Worm (Caenorhabditis elegans) whole organism, L2 larva: ENCODE measurements around the gene ubxn-6.

Experiments
- C34F6.9 ChIP-seq: fragments of 150-350 bp; optimal IDR thresholded peaks from 2 replicates; lab custom pipeline; 2014; ENCODE audit warnings: missing biosample characterization, missing genetic modification characterization
- F13H6.1 ChIP-seq: sonication (generic microtip); optimal IDR thresholded peaks from 2 replicates; lab custom pipeline; 2016; ENCODE audit warnings: missing genetic modification characterization, missing compliant biosample characterization
- Y55F3AM.14 ChIP-seq: fragments of 200-800 bp; sonication (Bioruptor generic); optimal IDR thresholded peaks from 2 replicates; lab custom pipeline; 2018; ENCODE audit warnings: mild to moderate bottlenecking, missing genetic modification characterization, missing compliant biosample characterization
- ZK546.5 ChIP-seq: sonication (generic microtip); optimal IDR thresholded peaks from 2 replicates; lab custom pipeline; 2017; ENCODE audit warnings: missing biosample characterization, missing genetic modification characterization
- alr-1 ChIP-seq: fragments of 150-350 bp; optimal IDR thresholded peaks from 2 replicates; lab custom pipeline; 2014; ENCODE audit warnings: missing biosample characterization, missing genetic modification characterization
- aly-2 ChIP-seq: fragments of 150-350 bp; optimal IDR thresholded peaks from 2 replicates; lab custom pipeline; 2014; ENCODE audit warnings: missing biosample characterization, missing genetic modification characterization
- blmp-1 ChIP-seq: sonication (generic microtip); optimal IDR thresholded peaks from 2 replicates; lab custom pipeline; 2017; ENCODE audit warnings: missing genetic modification characterization, mild to moderate bottlenecking, missing compliant biosample characterization, antibody characterized with exemption, moderate library complexity; ENCODE audit not compliant: insufficient read depth
- ceh-16 ChIP-seq: fragments of 150-350 bp; optimal IDR thresholded peaks from 2 replicates; lab custom pipeline; 2014; ENCODE audit warnings: missing biosample characterization, missing genetic modification characterization
- ceh-82 ChIP-seq: fragments of 150-350 bp; optimal IDR thresholded peaks from 2 replicates; lab custom pipeline; 2014; ENCODE audit warnings: missing biosample characterization, missing genetic modification characterization
- crh-2 ChIP-seq: sonication (generic microtip); optimal IDR thresholded peaks from 2 replicates; lab custom pipeline; 2017; ENCODE audit warnings: missing biosample characterization, missing genetic modification characterization
- dmd-4 ChIP-seq: sonication (generic microtip); optimal IDR thresholded peaks from 2 replicates; lab custom pipeline; 2017; ENCODE audit warnings: missing biosample characterization, missing genetic modification characterization
- elt-1 ChIP-seq: fragments of 150-350 bp; optimal IDR thresholded peaks from 2 replicates; lab custom pipeline; 2014; ENCODE audit warnings: missing biosample characterization, missing genetic modification characterization
- elt-3 ChIP-seq: sonication (generic microtip); optimal IDR thresholded peaks from 2 replicates; lab custom pipeline; 2017; ENCODE audit warnings: missing biosample characterization, missing genetic modification characterization
- fos-1 ChIP-seq: fragments of 150-350 bp; optimal IDR thresholded peaks from 2 replicates; lab custom pipeline; 2014; ENCODE audit warnings: missing biosample characterization, missing genetic modification characterization
- gmeb-1 ChIP-seq: fragments of 150-350 bp; optimal IDR thresholded peaks from 2 replicates; lab custom pipeline; 2014; ENCODE audit warnings: missing biosample characterization, missing genetic modification characterization
- lin-11 ChIP-seq: fragments of 150-350 bp; sonication (generic microtip); optimal IDR thresholded peaks from 2 replicates; lab custom pipeline; 2014; ENCODE audit warnings: missing biosample characterization, missing genetic modification characterization, inconsistent platforms, mixed read lengths
- lin-13 ChIP-seq: fragments of 150-350 bp; optimal IDR thresholded peaks from 2 replicates; lab custom pipeline; 2014; ENCODE audit warnings: missing biosample characterization, missing genetic modification reagents, missing genetic modification characterization
- lin-39 ChIP-seq: fragments of 150-350 bp; optimal IDR thresholded peaks from 2 replicates; lab custom pipeline; 2014; ENCODE audit warnings: missing biosample characterization, missing genetic modification reagents, missing genetic modification characterization
- lsy-2 ChIP-seq, 2 experiments: fragments of 150-350 bp in 1 of 2; sonication (generic microtip) in 1 of 2; optimal IDR thresholded peaks; 2 replicates each; lab custom pipeline; 2014 to 2017; ENCODE audit warnings: missing biosample characterization in 2 of 2, missing genetic modification characterization in 2 of 2
- mab-5 ChIP-seq: fragments of 150-350 bp; optimal IDR thresholded peaks from 2 replicates; lab custom pipeline; 2014; ENCODE audit warnings: missing biosample characterization, missing genetic modification characterization
- nhr-11 ChIP-seq: fragments of 150-350 bp; optimal IDR thresholded peaks from 2 replicates; lab custom pipeline; 2014; ENCODE audit warnings: missing biosample characterization, missing genetic modification characterization
- nhr-12 ChIP-seq: fragments of 150-350 bp; optimal IDR thresholded peaks from 2 replicates; lab custom pipeline; 2014; ENCODE audit warnings: missing biosample characterization, missing genetic modification characterization
- nhr-129 ChIP-seq: fragments of 150-350 bp; optimal IDR thresholded peaks from 2 replicates; lab custom pipeline; 2014; ENCODE audit warnings: missing biosample characterization, missing genetic modification characterization
- nhr-21 ChIP-seq: fragments of 150-350 bp; optimal IDR thresholded peaks from 2 replicates; lab custom pipeline; 2014; ENCODE audit warnings: missing biosample characterization, missing genetic modification characterization
- nhr-23 ChIP-seq: fragments of 150-350 bp; optimal IDR thresholded peaks from 2 replicates; lab custom pipeline; 2014; ENCODE audit warnings: missing biosample characterization, missing genetic modification reagents, missing genetic modification characterization
- nhr-6 ChIP-seq: fragments of 150-350 bp; optimal IDR thresholded peaks from 2 replicates; lab custom pipeline; 2014; ENCODE audit warnings: missing biosample characterization, missing genetic modification characterization
- nhr-77 ChIP-seq: fragments of 150-350 bp; optimal IDR thresholded peaks from 2 replicates; lab custom pipeline; 2014; ENCODE audit warnings: missing biosample characterization, missing genetic modification characterization
- peb-1 ChIP-seq: fragments of 150-350 bp; optimal IDR thresholded peaks from 2 replicates; lab custom pipeline; 2014; ENCODE audit warnings: missing biosample characterization, missing genetic modification characterization
- sma-3 ChIP-seq: sonication (generic microtip); optimal IDR thresholded peaks from 2 replicates; lab custom pipeline; 2016; ENCODE audit warnings: missing genetic modification reagents, missing genetic modification characterization, missing compliant biosample characterization
- snpc-4 ChIP-seq: fragments of 150-350 bp; optimal IDR thresholded peaks from 2 replicates; lab custom pipeline; 2014; ENCODE audit warnings: missing biosample characterization, missing genetic modification characterization
- unc-55 ChIP-seq: fragments of 150-350 bp; sonication (generic microtip); optimal IDR thresholded peaks from 3 replicates; lab custom pipeline; 2014; ENCODE audit warnings: missing biosample characterization, missing genetic modification reagents, missing genetic modification characterization
- unc-62 ChIP-seq: fragments of 150-350 bp; optimal IDR thresholded peaks from 2 replicates; lab custom pipeline; 2014; ENCODE audit warnings: missing biosample characterization, missing genetic modification reagents, missing genetic modification characterization
- zag-1 ChIP-seq: fragments of 150-350 bp; optimal IDR thresholded peaks from 2 replicates; lab custom pipeline; 2014; ENCODE audit warnings: missing biosample characterization, missing genetic modification characterization
- ztf-1 ChIP-seq: fragments of 200-800 bp; sonication (Bioruptor generic); conservative IDR thresholded peaks from 2 replicates; pipeline ENCODE4 v1.3.6; 2022; ENCODE audit warnings: missing genetic modification characterization, missing compliant biosample characterization
- ztf-11 ChIP-seq: sonication (generic microtip); optimal IDR thresholded peaks from 2 replicates; lab custom pipeline; 2017; ENCODE audit warnings: missing biosample characterization, missing genetic modification characterization
- ztf-4 ChIP-seq: fragments of 150-350 bp; optimal IDR thresholded peaks from 2 replicates; lab custom pipeline; 2014; ENCODE audit warnings: missing biosample characterization, missing genetic modification characterization

Gene ubxn-6

DNA sequence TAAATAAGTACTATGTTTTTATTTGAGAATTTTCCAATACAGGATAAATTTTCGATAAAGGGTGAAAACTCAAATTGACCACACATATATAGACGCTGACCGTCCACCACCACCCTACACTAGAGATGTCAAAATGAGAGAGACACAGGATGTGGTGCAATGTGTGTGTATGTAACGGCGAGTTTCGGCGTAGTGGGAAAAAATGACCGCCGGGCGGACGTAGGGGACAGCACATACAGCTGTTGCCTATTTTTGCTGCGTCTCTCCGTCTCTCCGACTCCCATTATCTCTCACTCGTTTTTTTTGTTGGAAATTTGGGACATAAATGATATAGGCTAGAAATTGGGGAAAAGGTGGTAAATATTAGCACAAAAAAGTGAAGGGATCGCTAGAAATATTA is 28.2 kb downstream of the ubxn-6 start:
- TF ChIP-seq nhr-6, result no peak
- TF ChIP-seq nhr-11 (tag; lab: Kevin White, UChicago), result no peak
- no peak for TF ChIP-seq mab-5 (tag; lab: Kevin White, UChicago)
- no peak for TF ChIP-seq nhr-23 (tag; lab: Kevin White, UChicago)
- TF ChIP-seq zag-1 (tag; lab: Kevin White, UChicago), result no peak
- TF ChIP-seq ztf-1 (GFP tag; lab: Robert Waterston, UW), result no peak
- no peak for TF ChIP-seq dmd-4 (tag; lab: Kevin White, UChicago)
- TF ChIP-seq sma-3, result no peak
- no peak for TF ChIP-seq crh-2 (tag; lab: Kevin White, UChicago)
- TF ChIP-seq nhr-129 (tag; lab: Kevin White, UChicago), result peak; percentile 7
- TF ChIP-seq snpc-4, result no peak
- TF ChIP-seq unc-55, result peak; percentile 1
- no peak for TF ChIP-seq lsy-2 (tag; optimal IDR thresholded peaks at IDR 0.05; lab: Kevin White, UChicago)
- TF ChIP-seq unc-62 (GFP tag; lab: Kevin White, UChicago), result no peak
- TF ChIP-seq lin-13 (GFP tag; lab: Kevin White, UChicago), result no peak
- TF ChIP-seq F13H6.1 (tag; lab: Kevin White, UChicago), result peak; percentile 50
- no peak for TF ChIP-seq ztf-4 (tag; lab: Kevin White, UChicago)
- no peak for TF ChIP-seq peb-1 (tag; lab: Kevin White, UChicago)
- no peak for TF ChIP-seq nhr-21 (tag; lab: Kevin White, UChicago)
- TF ChIP-seq elt-3 (tag; lab: Kevin White, UChicago), result no peak
- TF ChIP-seq fos-1 (tag; lab: Kevin White, UChicago), result no peak
- no peak for TF ChIP-seq Y55F3AM.14 (GFP tag; lab: Kevin White, UChicago)
- TF ChIP-seq elt-1 (tag; lab: Kevin White, UChicago), result no peak

DNA sequence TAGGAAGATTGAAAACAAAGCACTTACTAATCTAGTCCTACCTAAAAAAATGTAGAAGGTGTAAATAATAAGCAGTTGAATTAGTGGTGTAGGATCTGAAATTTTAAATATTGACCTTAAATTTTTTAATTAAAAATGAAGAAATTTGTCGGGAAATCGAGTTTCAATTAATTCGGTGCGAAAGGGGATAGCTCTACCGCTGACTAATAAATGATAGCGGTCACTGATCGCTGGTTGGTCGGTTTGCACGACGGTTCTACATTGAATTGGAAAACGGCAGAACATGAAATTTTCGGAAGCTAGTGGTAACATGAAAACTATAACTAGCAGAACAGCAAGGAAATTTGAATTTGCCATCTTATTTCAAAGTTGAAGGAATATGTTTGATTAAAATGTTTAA is 29.2 kb downstream of the ubxn-6 start, which contains the start of gene set-15:
Gene set-15 (minus strand): TSS at position 101 of the 400 bp plus-strand sequence.
- no peak for TF ChIP-seq aly-2 (tag; lab: Kevin White, UChicago)
- no peak for TF ChIP-seq elt-3 (tag; lab: Kevin White, UChicago)
- TF ChIP-seq ceh-16 (tag; lab: Kevin White, UChicago), result no peak
- no peak for TF ChIP-seq lin-11 (tag; lab: Kevin White, UChicago)

DNA sequence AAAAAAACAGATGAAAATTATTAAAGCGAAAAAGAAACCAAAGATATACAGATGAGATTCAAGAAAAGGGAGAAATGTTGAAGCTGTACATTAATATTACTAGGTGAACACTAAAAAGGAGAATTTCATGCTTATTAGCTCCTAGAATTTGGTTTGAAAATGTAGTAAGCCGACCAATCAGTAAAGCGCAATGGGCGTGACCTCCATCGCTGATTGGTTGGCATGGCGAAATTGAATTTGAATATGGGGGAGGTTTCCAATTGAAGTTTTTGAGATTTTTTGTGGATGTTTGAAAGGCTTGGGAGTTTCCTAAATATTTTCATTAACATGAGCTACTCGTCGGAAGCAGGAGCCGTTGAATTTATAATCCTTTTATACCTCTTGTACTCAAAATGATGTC is 32.8 kb downstream of the ubxn-6 start:
- no peak for TF ChIP-seq crh-2 (tag; lab: Kevin White, UChicago)
- TF ChIP-seq lin-11 (tag; lab: Kevin White, UChicago), result no peak
- TF ChIP-seq ztf-4 (tag; lab: Kevin White, UChicago), result no peak
- no peak for TF ChIP-seq nhr-77
- TF ChIP-seq gmeb-1 (tag; lab: Kevin White, UChicago), result no peak
- no peak for TF ChIP-seq dmd-4 (tag; lab: Kevin White, UChicago)
- TF ChIP-seq ceh-82 (tag; lab: Kevin White, UChicago), result no peak
- TF ChIP-seq ztf-11 (tag; lab: Kevin White, UChicago), result no peak
- TF ChIP-seq ZK546.5 (tag; lab: Kevin White, UChicago), result no peak
- TF ChIP-seq unc-55, result no peak
- no peak for TF ChIP-seq nhr-6
- TF ChIP-seq C34F6.9 (tag; lab: Kevin White, UChicago), result no peak
- TF ChIP-seq unc-62 (GFP tag; lab: Kevin White, UChicago), result no peak
- no peak for TF ChIP-seq nhr-21 (tag; lab: Kevin White, UChicago)
- TF ChIP-seq lin-39, result no peak

DNA sequence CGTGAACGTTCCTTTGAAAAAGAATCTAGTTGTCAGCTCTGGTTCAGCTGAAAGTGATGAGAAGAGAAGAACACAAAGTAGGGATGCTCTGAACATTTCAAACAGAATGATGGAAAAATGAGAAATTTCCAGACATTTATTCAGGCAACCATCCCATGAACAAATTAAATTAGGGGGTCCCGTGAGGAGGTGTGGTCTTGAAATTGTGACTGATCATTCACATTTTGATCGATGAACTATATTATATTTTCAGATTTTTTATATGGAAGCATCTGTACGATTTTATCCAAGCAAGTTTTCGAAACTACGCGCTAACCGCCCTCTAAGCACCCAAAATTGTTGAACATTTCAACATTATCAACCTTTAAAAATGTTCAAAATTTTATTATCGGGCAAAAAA is 33.3 kb downstream of the ubxn-6 start, which contains the start of gene R11E3.19:
Gene R11E3.19 (minus strand): TSS at position 101 of the 400 bp plus-strand sequence.
- TF ChIP-seq ceh-16 (tag; lab: Kevin White, UChicago) (no peak), dmd-4 (tag; lab: Kevin White, UChicago) (no peak), nhr-129 (tag; lab: Kevin White, UChicago) (no peak), peb-1 (tag; lab: Kevin White, UChicago) (no peak), Y55F3AM.14 (GFP tag; lab: Kevin White, UChicago) (no peak), nhr-11 (tag; lab: Kevin White, UChicago) (no peak), nhr-12 (tag; lab: Kevin White, UChicago) (no peak), sma-3 (no peak), nhr-6 (no peak), ztf-1 (GFP tag; lab: Robert Waterston, UW) (no peak), elt-3 (tag; lab: Kevin White, UChicago) (no peak), nhr-77 (no peak), mab-5 (tag; lab: Kevin White, UChicago) (no peak), elt-1 (tag; lab: Kevin White, UChicago) (no peak), nhr-23 (tag; lab: Kevin White, UChicago) (no peak), alr-1 (no peak), unc-55 (no peak), blmp-1 (tag; lab: Kevin White, UChicago) (no peak)
